1 fruit fly cellular context compared by ENCODE assay signal in the genomic region with DNA sequence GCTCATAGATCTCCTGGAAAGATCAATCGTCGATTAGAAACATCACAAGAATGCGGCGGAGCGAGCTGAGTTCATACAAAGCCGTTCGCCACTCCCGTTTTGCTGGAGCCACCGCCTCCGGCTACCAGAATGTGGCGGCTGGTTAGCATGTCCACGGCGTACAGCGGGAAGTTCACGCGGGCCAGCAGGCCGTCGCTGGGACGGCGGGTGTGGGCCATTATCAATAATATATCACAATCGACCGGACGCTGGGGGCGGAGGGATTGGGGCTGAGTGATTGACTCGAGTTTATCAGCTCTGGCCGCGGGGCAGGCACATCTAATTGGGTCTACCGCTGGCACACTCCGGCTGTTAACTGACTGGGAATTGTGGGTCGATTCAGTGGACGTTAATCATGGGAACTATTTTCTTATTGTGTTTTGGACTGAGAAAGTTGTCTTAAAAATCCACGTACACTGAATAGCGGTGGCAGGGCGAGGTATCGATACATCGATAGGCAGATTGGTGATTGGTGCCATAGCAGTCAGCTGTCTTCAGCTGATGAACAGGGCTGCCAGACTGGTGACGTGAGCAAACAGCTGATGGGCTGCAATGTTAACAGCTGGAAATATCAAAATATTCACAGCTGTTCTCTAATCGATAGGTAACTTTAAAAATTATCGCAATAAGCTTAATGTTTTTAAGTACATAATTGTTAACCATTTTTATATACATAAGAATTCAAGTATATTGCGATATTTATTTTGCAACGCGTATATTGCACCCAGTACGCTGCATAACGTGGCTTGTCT.
TF ChIP-seq lines count a peak whose summit lies in the region.

TSS of gene CG9175 (minus strand) at position 488 of the 791 bp plus-strand sequence.

TF ChIP-seq in whole organism, embryonic, 481 proteins besides CTCF, POLR2A, EP300 and RAD21 (continued from another document):
- TF ChIP-seq CG4617 (GFP tag; optimal IDR thresholded peaks at IDR 0.05; lab: Kevin White, UChicago; ENCODE audit: borderline replicate concordance) (peak; percentile 96), CG2116 (GFP tag; optimal IDR thresholded peaks at IDR 0.05; lab: Kevin White, UChicago) (peak; percentile 78), CG12155 (GFP tag; optimal IDR thresholded peaks at IDR 0.05; lab: Kevin White, UChicago) (peak; percentile 33), gcm (GFP tag; optimal IDR thresholded peaks at IDR 0.05; lab: Kevin White, UChicago) (peak; percentile 28), NfI (GFP tag; optimal IDR thresholded peaks at IDR 0.05; lab: Kevin White, UChicago) (peak; percentile 56), pnt (GFP tag; optimal IDR thresholded peaks at IDR 0.05; lab: Kevin White, UChicago) (peak; percentile 12), CG17829 (tag; optimal IDR thresholded peaks at IDR 0.05; lab: Kevin White, UChicago) (peak; percentile 74), MESR4 (GFP tag; optimal IDR thresholded peaks at IDR 0.05; lab: Kevin White, UChicago) (peak; percentile 98), cwo (GFP tag; optimal IDR thresholded peaks at IDR 0.05; lab: Kevin White, UChicago) (no peak), Dll (GFP tag; IDR thresholded peaks at IDR 0.05; lab: Robert Waterston, UW; ENCODE audit: partially characterized antibody) (peak; percentile 95), Oaz (GFP tag; IDR thresholded peaks at IDR 0.05; lab: Robert Waterston, UW) (peak; percentile 13; the same call in 1 of the 2 replicates), ATbp (GFP tag; optimal IDR thresholded peaks at IDR 0.05; lab: Kevin White, UChicago) (no peak), Opbp (GFP tag; IDR thresholded peaks at IDR 0.05; lab: Robert Waterston, UW; ENCODE audit: partially characterized antibody) (peak; percentile 97), H2.0 (GFP tag; IDR thresholded peaks at IDR 0.05; lab: Robert Waterston, UW) (no peak), Nf-YB (GFP tag; optimal IDR thresholded peaks at IDR 0.05; lab: Kevin White, UChicago) (peak; percentile 40), Neu2 (GFP tag; optimal IDR thresholded peaks at IDR 0.05; lab: Kevin White, UChicago; ENCODE audit: borderline replicate concordance) (no peak), caup (GFP tag; optimal IDR thresholded peaks at IDR 0.05; lab: Kevin White, UChicago; ENCODE audit: severe bottlenecking) (peak; percentile 39), Doc3 (GFP tag; IDR thresholded peaks at IDR 0.05; lab: Robert Waterston, UW; ENCODE audit: partially characterized antibody) (peak; percentile 93), CG30403 (GFP tag; optimal IDR thresholded peaks at IDR 0.05; lab: Kevin White, UChicago) (peak; percentile 44), H15 (GFP tag; IDR thresholded peaks at IDR 0.05; lab: Robert Waterston, UW) (no peak), CG11695 (GFP tag; IDR thresholded peaks at IDR 0.05; lab: Robert Waterston, UW) (0 out of 3 replicates have a peak, but pooled peaks have one; percentile 37), ac (GFP tag; optimal IDR thresholded peaks at IDR 0.05; lab: Kevin White, UChicago) (no peak), CG18262 (tag; optimal IDR thresholded peaks at IDR 0.05; lab: Kevin White, UChicago) (peak; percentile 22), CG2712 (tag; optimal IDR thresholded peaks at IDR 0.05; lab: Kevin White, UChicago) (peak; percentile 45), gem (tag; optimal IDR thresholded peaks at IDR 0.05; lab: Kevin White, UChicago) (peak; percentile 4), CG10209 (GFP tag; optimal IDR thresholded peaks at IDR 0.05; lab: Kevin White, UChicago) (peak; percentile 19), HLH54F (GFP tag; optimal IDR thresholded peaks at IDR 0.05; lab: Kevin White, UChicago) (peak; percentile 22), HLH4C (GFP tag; IDR thresholded peaks at IDR 0.05; lab: Robert Waterston, UW; ENCODE audit: partially characterized antibody) (peak; percentile 91), grau (tag; optimal IDR thresholded peaks at IDR 0.05; lab: Kevin White, UChicago) (peak; percentile 46), CG18011 (GFP tag; optimal IDR thresholded peaks at IDR 0.05; lab: Kevin White, UChicago) (peak; percentile 100), ewg (GFP tag; optimal IDR thresholded peaks at IDR 0.05; lab: Kevin White, UChicago) (peak; percentile 20), emc (GFP tag; optimal IDR thresholded peaks at IDR 0.05; lab: Kevin White, UChicago) (no peak), D (optimal IDR thresholded peaks at IDR 0.05; lab: Kevin White, UChicago) (peak; percentile 58), D (GFP tag; optimal IDR thresholded peaks at IDR 0.05; lab: Kevin White, UChicago) (no peak), Dad (GFP tag; optimal IDR thresholded peaks at IDR 0.05; lab: Kevin White, UChicago) (peak; percentile 46), CG10267 (tag; optimal IDR thresholded peaks at IDR 0.05; lab: Kevin White, UChicago) (peak; percentile 59), CG7839 (tag; optimal IDR thresholded peaks at IDR 0.05; lab: Kevin White, UChicago) (peak; percentile 29), ranshi (GFP tag; IDR thresholded peaks at IDR 0.05; lab: Robert Waterston, UW) (0 out of 2 replicates have a peak, but pooled peaks have one; percentile 23), CG13123 (GFP tag; optimal IDR thresholded peaks at IDR 0.05; lab: Kevin White, UChicago) (no peak), onecut (GFP tag; IDR thresholded peaks at IDR 0.05; lab: Robert Waterston, UW) (peak; percentile 64; the same call in 1 of the 2 replicates), knrl (GFP tag; IDR thresholded peaks at IDR 0.05; lab: Robert Waterston, UW; ENCODE audit: partially characterized antibody) (peak; percentile 94), cg (GFP tag; optimal IDR thresholded peaks at IDR 0.05; lab: Kevin White, UChicago) (no peak), pros (GFP tag; optimal IDR thresholded peaks at IDR 0.05; lab: Kevin White, UChicago) (peak; percentile 17), CG12236 (GFP tag; optimal IDR thresholded peaks at IDR 0.05; lab: Kevin White, UChicago) (no peak), wek (GFP tag; optimal IDR thresholded peaks at IDR 0.05; lab: Kevin White, UChicago) (peak; percentile 23)
